Fruit fly (Drosophila melanogaster) whole organism, embryonic: ENCODE results near the gene CG13898.

Experiments
- ATbp ChIP-seq: fragments of 200-800 bp; sonication (Bioruptor generic); optimal IDR thresholded peaks from 2 replicates; lab custom pipeline; 2017; ENCODE audit warnings: missing biosample characterization, mild to moderate bottlenecking, missing genetic modification characterization, missing genetic modification reagents
- Atf3 ChIP-seq: fragments of 200-800 bp; sonication (Bioruptor generic); optimal IDR thresholded peaks from 3 replicates; lab custom pipeline; 2016; ENCODE audit warnings: missing biosample characterization, missing genetic modification characterization
- BEAF-32 ChIP-seq: fragments of 200-800 bp; sonication (Bioruptor generic); optimal IDR thresholded peaks from 3 replicates; lab custom pipeline; 2017; ENCODE audit warnings: missing biosample characterization, missing genetic modification characterization, mild to moderate bottlenecking, moderate library complexity, missing genetic modification reagents
- Bgb ChIP-seq: fragments of 200-800 bp; sonication (Bioruptor generic); IDR thresholded peaks from 2 replicates; pipeline ENCODE4 v1.3.6; 2022; ENCODE audit warnings: missing biosample characterization, missing genetic modification characterization; ENCODE audit not compliant: partially characterized antibody
- Blimp-1 ChIP-seq: fragments of 200-800 bp; sonication (Bioruptor generic); optimal IDR thresholded peaks from 3 replicates; lab custom pipeline; 2018; ENCODE audit warnings: missing biosample characterization, missing genetic modification characterization, mild to moderate bottlenecking, moderate library complexity, missing genetic modification reagents
- CG10366 ChIP-seq: fragments of 200-800 bp; sonication (Bioruptor generic); IDR thresholded peaks from 2 replicates; pipeline ENCODE4 v1.3.6; 2022; ENCODE audit warnings: missing biosample characterization, missing genetic modification characterization
- CG10654 ChIP-seq: fragments of 200-800 bp; sonication (Bioruptor generic); optimal IDR thresholded peaks from 2 replicates; lab custom pipeline; 2016; ENCODE audit warnings: missing biosample characterization, missing genetic modification characterization
- CG10979 ChIP-seq: fragments of 200-800 bp; sonication (Bioruptor generic); optimal IDR thresholded peaks from 2 replicates; lab custom pipeline; 2018; ENCODE audit warnings: missing biosample characterization, mild to moderate bottlenecking, missing genetic modification characterization, moderate library complexity
- CG11456 ChIP-seq: fragments of 200-800 bp; sonication (Bioruptor generic); IDR thresholded peaks from 3 replicates; pipeline ENCODE4 v1.3.6; 2022; ENCODE audit warnings: missing biosample characterization, missing genetic modification characterization
- CG13624 ChIP-seq: fragments of 200-800 bp; sonication (Bioruptor generic); optimal IDR thresholded peaks from 2 replicates; lab custom pipeline; 2016; ENCODE audit warnings: missing biosample characterization, missing genetic modification characterization
- CG14667 ChIP-seq: fragments of 200-800 bp; sonication (Bioruptor generic); IDR thresholded peaks from 2 replicates; pipeline ENCODE4 v1.3.6; 2022; ENCODE audit warnings: missing biosample characterization, missing genetic modification characterization
- CG15514 ChIP-seq: fragments of 200-800 bp; sonication (Bioruptor generic); optimal IDR thresholded peaks from 3 replicates; lab custom pipeline; 2017; ENCODE audit warnings: missing biosample characterization, missing genetic modification characterization, mild to moderate bottlenecking, moderate library complexity, missing genetic modification reagents
- CG16815 ChIP-seq: fragments of 200-800 bp; sonication (Bioruptor generic); optimal IDR thresholded peaks from 3 replicates; lab custom pipeline; 2017; ENCODE audit warnings: missing biosample characterization, mild to moderate bottlenecking, missing genetic modification characterization
- CG17361 ChIP-seq: fragments of 200-800 bp; sonication (Bioruptor generic); IDR thresholded peaks from 3 replicates; pipeline ENCODE4 v1.3.6; 2022; ENCODE audit warnings: missing biosample characterization, missing genetic modification characterization
- CG17612 ChIP-seq: fragments of 200-800 bp; sonication (Bioruptor generic); IDR thresholded peaks from 2 replicates; pipeline ENCODE4 v1.3.6; 2022; ENCODE audit warnings: missing biosample characterization, missing genetic modification characterization
- CG1832 ChIP-seq: fragments of 200-800 bp; sonication (Bioruptor generic); optimal IDR thresholded peaks from 2 replicates; lab custom pipeline; 2017; ENCODE audit warnings: missing biosample characterization, mild to moderate bottlenecking, missing genetic modification characterization, inconsistent platforms
- CG30020 ChIP-seq: fragments of 200-800 bp; optimal IDR thresholded peaks from 2 replicates; lab custom pipeline; 2019; ENCODE audit warnings: missing biosample characterization, mild to moderate bottlenecking, missing genetic modification characterization, moderate library complexity
- CG30431 ChIP-seq: fragments of 200-800 bp; sonication (Bioruptor generic); optimal IDR thresholded peaks from 2 replicates; lab custom pipeline; 2017; ENCODE audit warnings: missing biosample characterization, missing genetic modification characterization
- CG31388 ChIP-seq: fragments of 200-800 bp; sonication (Bioruptor generic); optimal IDR thresholded peaks from 2 replicates; lab custom pipeline; 2016; ENCODE audit warnings: missing biosample characterization, missing genetic modification characterization
- CG3163 ChIP-seq: fragments of 200-800 bp; sonication (Bioruptor generic); optimal IDR thresholded peaks from 3 replicates; lab custom pipeline; 2016; ENCODE audit warnings: missing biosample characterization, missing genetic modification characterization
- CG32772 ChIP-seq: fragments of 200-800 bp; sonication (Bioruptor generic); IDR thresholded peaks from 2 replicates; pipeline ENCODE4 v1.3.6; 2022; ENCODE audit warnings: missing biosample characterization, missing genetic modification characterization
- CG3726 ChIP-seq: fragments of 200-800 bp; sonication (Bioruptor generic); IDR thresholded peaks from 3 replicates; pipeline ENCODE4, ENCODE4 v1.3.6; 2022; ENCODE audit warnings: missing biosample characterization, missing genetic modification characterization
- CG7839 ChIP-seq: fragments of 200-800 bp; sonication (Bioruptor generic); optimal IDR thresholded peaks from 3 replicates; lab custom pipeline; 2018; ENCODE audit warnings: missing biosample characterization, mild to moderate bottlenecking, missing genetic modification characterization, moderate library complexity
- CG8281 ChIP-seq: fragments of 200-800 bp; sonication (Bioruptor generic); optimal IDR thresholded peaks from 2 replicates; lab custom pipeline; 2018; ENCODE audit warnings: missing biosample characterization, mild to moderate bottlenecking, missing genetic modification characterization, moderate library complexity
- CG9437 ChIP-seq: fragments of 200-800 bp; sonication (Bioruptor generic); optimal IDR thresholded peaks from 2 replicates; lab custom pipeline; 2018; ENCODE audit warnings: missing biosample characterization, mild to moderate bottlenecking, missing genetic modification characterization
- CG9876 ChIP-seq: fragments of 200-800 bp; sonication (Bioruptor generic); optimal IDR thresholded peaks from 2 replicates; lab custom pipeline; 2016; ENCODE audit warnings: missing biosample characterization, missing genetic modification characterization
- Chrac-16 ChIP-seq: fragments of 200-800 bp; sonication (Bioruptor generic); optimal IDR thresholded peaks from 3 replicates; lab custom pipeline; 2016; ENCODE audit warnings: missing biosample characterization, missing genetic modification characterization
- E2f1 ChIP-seq: fragments of 200-800 bp; sonication (Bioruptor generic); IDR thresholded peaks from 2 replicates; pipeline ENCODE4 v1.3.6; 2022; ENCODE audit warnings: missing biosample characterization, missing genetic modification characterization
- HLH3B ChIP-seq: fragments of 200-800 bp; sonication (Bioruptor generic); IDR thresholded peaks from 2 replicates; pipeline ENCODE4 v1.3.6; 2022; ENCODE audit warnings: missing biosample characterization, missing genetic modification characterization
- HLH4C ChIP-seq: fragments of 200-800 bp; sonication (Bioruptor generic); IDR thresholded peaks from 3 replicates; pipeline ENCODE4 v1.3.6; 2022; ENCODE audit warnings: missing biosample characterization, missing genetic modification characterization; ENCODE audit not compliant: partially characterized antibody
- Mes4 ChIP-seq: fragments of 200-800 bp; sonication (Bioruptor generic); optimal IDR thresholded peaks from 2 replicates; lab custom pipeline; 2016; ENCODE audit warnings: missing biosample characterization, missing genetic modification characterization
- Mrtf ChIP-seq: fragments of 200-800 bp; sonication (Bioruptor generic); IDR thresholded peaks from 3 replicates; pipeline ENCODE4 v1.3.6; 2022; ENCODE audit warnings: missing biosample characterization, missing genetic modification characterization
- NC2α ChIP-seq: fragments of 200-800 bp; sonication (Bioruptor generic); optimal IDR thresholded peaks from 2 replicates; lab custom pipeline; 2016; ENCODE audit warnings: missing biosample characterization, missing genetic modification characterization
- Opbp ChIP-seq: fragments of 200-800 bp; sonication (Bioruptor generic); IDR thresholded peaks from 3 replicates; pipeline ENCODE4 v1.3.6; 2022; ENCODE audit warnings: missing biosample characterization, missing genetic modification characterization; ENCODE audit not compliant: partially characterized antibody
- Sox100B ChIP-seq: fragments of 200-800 bp; sonication (Bioruptor generic); optimal IDR thresholded peaks from 3 replicates; lab custom pipeline; 2018; ENCODE audit warnings: missing biosample characterization, mild to moderate bottlenecking, missing genetic modification characterization
- TFAM ChIP-seq: fragments of 200-800 bp; sonication (Bioruptor generic); optimal IDR thresholded peaks from 2 replicates; lab custom pipeline; 2017; ENCODE audit warnings: missing biosample characterization, missing genetic modification characterization, inconsistent platforms
- Taf1 ChIP-seq: fragments of 200-800 bp; sonication (Bioruptor generic); IDR thresholded peaks from 2 replicates; pipeline ENCODE4 v1.3.6; 2022; ENCODE audit warnings: missing biosample characterization, missing genetic modification characterization
- corto ChIP-seq: fragments of 200-800 bp; sonication (Bioruptor generic); optimal IDR thresholded peaks from 2 replicates; lab custom pipeline; 2016; ENCODE audit warnings: missing biosample characterization, mild to moderate bottlenecking, missing genetic modification characterization, moderate library complexity
- fd96Cb ChIP-seq: fragments of 200-800 bp; sonication (Bioruptor generic); optimal IDR thresholded peaks from 2 replicates; lab custom pipeline; 2018; ENCODE audit warnings: missing biosample characterization, mild to moderate bottlenecking, missing genetic modification characterization, moderate library complexity
- fru ChIP-seq: fragments of >200 bp; optimal IDR thresholded peaks from 2 replicates; lab custom pipeline; 2017
- gcm ChIP-seq: fragments of 200-800 bp; sonication (Bioruptor generic); optimal IDR thresholded peaks from 2 replicates; lab custom pipeline; 2019; ENCODE audit warnings: missing biosample characterization, mild to moderate bottlenecking, missing genetic modification characterization, moderate library complexity
- lola ChIP-seq, 3 experiments: fragments of >200 bp in 2 of 3; fragments of 200-800 bp in 1 of 3; sonication (Bioruptor generic) in 1 of 3; optimal IDR thresholded peaks; 2 replicates each; lab custom pipeline; 2017 to 2019; ENCODE audit warnings: missing biosample characterization in 3 of 3, missing genetic modification characterization in 3 of 3, mild to moderate bottlenecking in 1 of 3, moderate library complexity in 1 of 3
- ranshi ChIP-seq: fragments of 200-800 bp; sonication (Bioruptor generic); IDR thresholded peaks from 2 replicates; pipeline ENCODE4 v1.3.6; 2022; ENCODE audit warnings: missing biosample characterization, missing genetic modification characterization
- repo ChIP-seq: fragments of 200-800 bp; sonication (Bioruptor generic); optimal IDR thresholded peaks from 2 replicates; lab custom pipeline; 2016; ENCODE audit warnings: missing biosample characterization, missing genetic modification characterization
- ro ChIP-seq: fragments of 200-800 bp; sonication (Bioruptor generic); IDR thresholded peaks from 2 replicates; pipeline ENCODE4 v1.3.6; 2022; ENCODE audit warnings: missing biosample characterization, missing genetic modification characterization
- row ChIP-seq: fragments of 200-800 bp; sonication (Bioruptor generic); IDR thresholded peaks from 3 replicates; pipeline ENCODE4 v1.3.6; 2022; ENCODE audit warnings: missing biosample characterization, missing genetic modification characterization
- sima ChIP-seq: fragments of 200-800 bp; sonication (Bioruptor generic); optimal IDR thresholded peaks from 2 replicates; lab custom pipeline; 2016; ENCODE audit warnings: missing biosample characterization, missing genetic modification characterization
- twi ChIP-seq: fragments of 200-800 bp; optimal IDR thresholded peaks from 2 replicates; lab custom pipeline; 2019; ENCODE audit warnings: missing biosample characterization, mild to moderate bottlenecking, missing genetic modification characterization, moderate library complexity
- tx ChIP-seq: fragments of 200-800 bp; sonication (Bioruptor generic); optimal IDR thresholded peaks from 2 replicates; lab custom pipeline; 2016; ENCODE audit warnings: missing biosample characterization, missing genetic modification characterization
- vfl ChIP-seq: fragments of 200-800 bp; sonication (Bioruptor generic); optimal IDR thresholded peaks from 2 replicates; lab custom pipeline; 2016; ENCODE audit warnings: missing biosample characterization, missing genetic modification characterization
- wor ChIP-seq: fragments of 200-800 bp; sonication (Bioruptor generic); IDR thresholded peaks from 2 replicates; pipeline ENCODE4 v1.3.6; 2022; ENCODE audit warnings: missing biosample characterization, missing genetic modification characterization

CG13898 gene

dm6 chr3L:785726-786351 is 18.0 kb downstream of the CG13898 start (continued):
- TF ChIP-seq ATbp (GFP tag; lab: Kevin White, UChicago) = peak; percentile 2
- no peak for TF ChIP-seq NC2α (GFP tag; lab: Kevin White, UChicago)
- peak; percentile 46 for TF ChIP-seq fd96Cb (tag; lab: Kevin White, UChicago)
- TF ChIP-seq CG3163 (GFP tag; lab: Kevin White, UChicago) = no peak
- peak; percentile 6 for TF ChIP-seq CG30431 (GFP tag; lab: Kevin White, UChicago)
- peak; percentile 30; the same call in 1 of the 2 replicates for TF ChIP-seq HLH3B (GFP tag; lab: Robert Waterston, UW)
- TF ChIP-seq CG8281 (tag; lab: Kevin White, UChicago) = no peak
- no peak for TF ChIP-seq wor
- TF ChIP-seq Opbp (GFP tag; lab: Robert Waterston, UW) = no peak
- no peak for TF ChIP-seq E2f1 (GFP tag; lab: Robert Waterston, UW)
- no peak for TF ChIP-seq CG17612 (GFP tag; lab: Robert Waterston, UW)
- no peak for TF ChIP-seq Sox100B (GFP tag; lab: Kevin White, UChicago)
- TF ChIP-seq Blimp-1 (GFP tag; lab: Kevin White, UChicago) = peak; percentile 16
- TF ChIP-seq CG31388 (GFP tag; lab: Kevin White, UChicago) = no peak
- no peak for TF ChIP-seq CG32772
- no peak for TF ChIP-seq CG9876
- TF ChIP-seq vfl (GFP tag; lab: Kevin White, UChicago) = no peak
- TF ChIP-seq CG10366 (GFP tag; lab: Robert Waterston, UW) = no peak
- TF ChIP-seq CG11456 = no peak
- no peak for TF ChIP-seq Atf3 (GFP tag; lab: Kevin White, UChicago)
- TF ChIP-seq twi (tag; lab: Kevin White, UChicago) = peak; percentile 98
- TF ChIP-seq TFAM (GFP tag; lab: Kevin White, UChicago) = no peak
- TF ChIP-seq tx = no peak
- TF ChIP-seq row (GFP tag; lab: Robert Waterston, UW) = peak; percentile 31; the same call in 1 of the 3 replicates
- no peak for TF ChIP-seq Bgb (GFP tag; lab: Robert Waterston, UW)
- no peak for TF ChIP-seq CG14667
- no peak for TF ChIP-seq ranshi (GFP tag; lab: Robert Waterston, UW)
- no peak for TF ChIP-seq CG15514 (GFP tag; lab: Kevin White, UChicago)
- TF ChIP-seq repo (GFP tag; lab: Kevin White, UChicago) = no peak
- TF ChIP-seq Mes4 (GFP tag; lab: Kevin White, UChicago) = no peak
- no peak for TF ChIP-seq HLH4C (GFP tag; lab: Robert Waterston, UW)
- no peak for TF ChIP-seq CG9437 (GFP tag; lab: Kevin White, UChicago)
- TF ChIP-seq Mrtf = no peak
- TF ChIP-seq CG16815 (GFP tag; lab: Kevin White, UChicago) = no peak
- TF ChIP-seq CG1832 (GFP tag; lab: Kevin White, UChicago) = no peak
- no peak for TF ChIP-seq Chrac-16
- no peak for TF ChIP-seq fru
- TF ChIP-seq sima (GFP tag; lab: Kevin White, UChicago) = no peak
- no peak for TF ChIP-seq CG30020 (tag; lab: Kevin White, UChicago)
- TF ChIP-seq CG7839 (tag; lab: Kevin White, UChicago) = peak; percentile 41
- 0 out of 3 replicates have a peak, but pooled peaks have one; percentile 21 for TF ChIP-seq CG3726 (GFP tag; lab: Robert Waterston, UW)
- TF ChIP-seq ro = no peak
- TF ChIP-seq corto (GFP tag; lab: Kevin White, UChicago) = no peak
- TF ChIP-seq CG13624 (GFP tag; lab: Kevin White, UChicago) = no peak
- no peak for TF ChIP-seq gcm (GFP tag; lab: Kevin White, UChicago)
- no peak for TF ChIP-seq BEAF-32 (GFP tag; lab: Kevin White, UChicago)
- TF ChIP-seq Taf1 (GFP tag; lab: Robert Waterston, UW) = no peak
- TF ChIP-seq CG10979 (tag; lab: Kevin White, UChicago) = peak; percentile 41
- TF ChIP-seq CG17361 = no peak
- no peak for TF ChIP-seq lola (GFP tag; optimal IDR thresholded peaks at IDR 0.05; lab: Kevin White, UChicago)
- TF ChIP-seq CG10654 (GFP tag; lab: Kevin White, UChicago) = no peak
